Worm (Caenorhabditis elegans): ENCODE results near the gene ZK813.3.

ZK813.3 gene

DNA sequence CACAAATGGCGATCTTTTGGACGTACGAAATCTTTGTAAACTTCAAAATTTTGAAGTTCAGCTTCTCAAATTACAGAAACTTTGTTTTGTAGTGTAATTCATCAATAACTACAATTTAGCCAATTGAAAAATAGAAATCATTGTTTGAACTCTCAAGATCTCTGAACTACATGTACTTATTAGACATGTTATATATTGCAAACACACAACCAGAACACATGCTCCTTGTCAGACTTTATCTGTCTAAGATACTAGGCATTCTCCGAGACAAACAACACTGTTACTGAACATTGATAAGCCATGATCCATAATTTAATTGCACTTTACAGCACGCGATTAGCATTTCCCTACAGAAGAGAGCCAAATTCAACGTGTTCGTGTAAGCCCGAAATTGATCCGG is 17.1 kb upstream of the ZK813.3 start, which contains the start of gene ZK813.6:
ZK813.6 (plus strand) TSS at position 301 of the 400 bp plus-strand sequence.
- TF ChIP-seq lin-13 (GFP tag; optimal IDR thresholded peaks at IDR 0.05), result no peak
- no peak for TF ChIP-seq lin-11 (tag; optimal IDR thresholded peaks at IDR 0.05)
- no peak for TF ChIP-seq unc-55 (GFP tag; optimal IDR thresholded peaks at IDR 0.05)
- no peak for TF ChIP-seq elt-3 (tag; optimal IDR thresholded peaks at IDR 0.05)
- TF ChIP-seq Y55F3AM.14 (GFP tag; optimal IDR thresholded peaks at IDR 0.05), result no peak
- TF ChIP-seq F13H6.1 (tag; optimal IDR thresholded peaks at IDR 0.05), result no peak
- TF ChIP-seq unc-62 (GFP tag; optimal IDR thresholded peaks at IDR 0.05), result no peak
- no peak for TF ChIP-seq dmd-4 (tag; optimal IDR thresholded peaks at IDR 0.05)
- no peak for TF ChIP-seq nhr-237 (tag; optimal IDR thresholded peaks at IDR 0.05)
- no peak for TF ChIP-seq mab-5 (tag; optimal IDR thresholded peaks at IDR 0.05)
- no peak for TF ChIP-seq ztf-4 (tag; optimal IDR thresholded peaks at IDR 0.05)
- no peak for TF ChIP-seq C34F6.9 (tag; optimal IDR thresholded peaks at IDR 0.05)

DNA sequence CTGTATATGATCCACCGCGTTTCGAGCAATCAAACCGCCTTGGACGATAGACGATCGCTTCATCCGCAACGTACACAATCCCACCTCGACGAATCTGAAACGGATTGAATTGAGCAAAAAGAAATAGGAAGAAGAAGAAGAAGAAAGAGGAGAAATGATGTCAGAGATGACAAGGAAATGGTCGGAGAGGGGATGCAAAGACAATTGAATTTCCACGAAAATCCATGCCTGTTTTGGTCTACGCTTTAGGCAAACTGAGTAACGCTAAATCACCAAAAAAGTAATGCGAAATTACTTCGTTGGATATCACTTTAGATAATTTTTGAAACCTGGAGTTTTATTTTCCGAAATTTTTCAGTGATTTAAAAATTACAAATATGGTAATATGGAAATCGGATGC is 12.5 kb upstream of the ZK813.3 start:
- TF ChIP-seq sma-9 (GFP tag; optimal IDR thresholded peaks at IDR 0.05) (peak; percentile 5), sma-9 (tag; optimal IDR thresholded peaks at IDR 0.05) (no peak), nhr-12 (tag; optimal IDR thresholded peaks at IDR 0.05) (no peak)

DNA sequence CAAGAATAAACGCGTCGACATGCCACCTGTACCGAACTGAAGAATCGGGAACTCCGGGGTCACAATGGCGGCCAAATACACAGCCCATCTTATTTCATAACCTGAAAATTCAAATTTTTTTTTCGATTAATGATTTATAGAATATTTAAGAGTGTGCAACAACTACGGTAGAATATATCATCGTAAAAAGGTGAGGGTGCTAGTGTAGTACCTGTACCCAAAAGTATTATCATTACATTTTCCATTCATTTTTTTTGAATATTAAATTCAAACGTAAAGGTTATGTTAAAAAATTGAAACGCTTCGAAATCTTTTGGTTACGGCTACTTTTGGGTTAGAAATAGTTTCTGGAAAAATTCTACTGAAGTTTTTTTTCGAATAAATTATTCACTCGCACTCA is 11.6 kb upstream of the ZK813.3 start, which contains the start of gene ZK813.4:
ZK813.4 (minus strand) TSS at position 101 of the 400 bp plus-strand sequence.
- TF ChIP-seq lin-39 (tag; optimal IDR thresholded peaks at IDR 0.05), result no peak
- no peak for TF ChIP-seq unc-62 (GFP tag; optimal IDR thresholded peaks at IDR 0.05)
- no peak for TF ChIP-seq nhr-77 (tag; optimal IDR thresholded peaks at IDR 0.05)
- no peak for TF ChIP-seq egl-27 (tag; optimal IDR thresholded peaks at IDR 0.05)
- TF ChIP-seq nhr-10 (tag; optimal IDR thresholded peaks at IDR 0.05), result no peak
- TF ChIP-seq nhr-21 (tag; optimal IDR thresholded peaks at IDR 0.05), result no peak

DNA sequence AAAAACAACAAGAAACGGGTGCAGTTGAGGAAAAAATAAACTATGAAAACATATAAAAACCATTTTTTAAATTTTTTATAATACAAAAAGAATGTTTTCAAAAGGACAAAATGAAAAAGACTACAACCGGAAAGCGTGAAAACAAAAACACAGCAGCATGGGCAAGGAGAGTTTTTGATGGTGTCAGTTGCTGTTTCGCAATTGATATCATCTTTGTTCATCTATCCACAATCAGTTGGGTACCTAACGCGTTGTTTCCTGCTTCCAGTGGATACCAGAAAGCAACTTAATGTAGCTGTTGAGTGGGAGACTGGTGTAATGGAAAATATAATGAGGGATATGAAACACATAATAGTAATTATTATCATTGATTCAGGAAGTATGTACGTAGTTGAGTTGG is 1.8 kb upstream of the ZK813.3 start:
- no peak for TF ChIP-seq unc-62 (GFP tag; optimal IDR thresholded peaks at IDR 0.05)
- TF ChIP-seq ztf-11 (tag; optimal IDR thresholded peaks at IDR 0.05), result no peak
- TF ChIP-seq zag-1 (tag; optimal IDR thresholded peaks at IDR 0.05), result no peak

DNA sequence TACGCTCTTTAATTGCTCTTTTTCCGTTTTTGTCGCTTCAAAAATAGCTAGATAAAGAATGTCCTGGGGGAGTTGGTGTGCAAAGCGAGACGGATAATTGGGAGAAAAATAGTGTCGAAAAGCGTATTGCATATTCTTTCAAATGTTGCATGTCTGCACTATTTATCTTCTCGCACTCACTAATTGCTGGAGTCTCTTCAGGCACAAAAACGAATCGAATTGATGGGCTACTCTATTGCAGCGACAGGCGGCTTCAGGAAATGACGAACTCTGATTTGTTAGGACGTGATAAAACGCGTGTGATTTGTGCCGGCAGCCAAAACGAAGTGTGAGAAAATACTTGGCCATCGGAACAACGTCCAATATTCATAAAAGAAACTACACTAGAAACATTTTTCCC is 1.3 kb upstream of the ZK813.3 start:
- TF ChIP-seq ama-1 (optimal IDR thresholded peaks at IDR 0.05) (no peak), ZK546.5 (tag; optimal IDR thresholded peaks at IDR 0.05) (no peak), elt-1 (tag; optimal IDR thresholded peaks at IDR 0.05) (no peak), unc-55 (GFP tag; optimal IDR thresholded peaks at IDR 0.05) (no peak), nhr-10 (tag; optimal IDR thresholded peaks at IDR 0.05) (no peak), mbf-1 (tag; optimal IDR thresholded peaks at IDR 0.05) (no peak), nhr-21 (tag; optimal IDR thresholded peaks at IDR 0.05) (no peak), nhr-23 (tag; optimal IDR thresholded peaks at IDR 0.05) (no peak), ztf-1 (GFP tag; conservative IDR thresholded peaks at IDR 0.05) (no peak), alr-1 (tag; optimal IDR thresholded peaks at IDR 0.05) (no peak), aly-2 (tag; optimal IDR thresholded peaks at IDR 0.05) (no peak), sma-9 (GFP tag; optimal IDR thresholded peaks at IDR 0.05) (no peak), sma-9 (tag; optimal IDR thresholded peaks at IDR 0.05) (no peak), zag-1 (tag; optimal IDR thresholded peaks at IDR 0.05) (no peak)

- TF ChIP-seq ceh-16 (tag; optimal IDR thresholded peaks at IDR 0.05) (no peak), nhr-23 (tag; optimal IDR thresholded peaks at IDR 0.05) (no peak), peb-1 (tag; optimal IDR thresholded peaks at IDR 0.05) (no peak), lin-11 (tag; optimal IDR thresholded peaks at IDR 0.05) (no peak)
Observed at ce11 chrX:3443526-3443925, 1.9 kb downstream of the ZK813.3 start, which contains the start of gene ZK813.2. ZK813.2 (plus strand) TSS chrX:3443826.

ce11 chrX:3444514-3444913 is 2.9 kb downstream of the ZK813.3 start, which contains the start of gene ZK813.7:
ZK813.7 (plus strand) TSS chrX:3444814.
- no peak for TF ChIP-seq sem-4 (tag; optimal IDR thresholded peaks at IDR 0.05)
- TF ChIP-seq crh-2 (tag; optimal IDR thresholded peaks at IDR 0.05), result no peak
- TF ChIP-seq skn-1 (tag; optimal IDR thresholded peaks at IDR 0.05), result no peak
- TF ChIP-seq mab-5 (tag; optimal IDR thresholded peaks at IDR 0.05), result no peak
- TF ChIP-seq unc-62 (GFP tag; optimal IDR thresholded peaks at IDR 0.05), result no peak
- no peak for TF ChIP-seq ZK546.5 (tag; optimal IDR thresholded peaks at IDR 0.05)
